Worm (Caenorhabditis elegans) whole organism, early embryonic: ENCODE data around the gene F40G12.7.

Source experiments
- B0310.2 ChIP-seq: sonication (generic microtip); optimal IDR thresholded peaks from 2 replicates; lab custom pipeline; 2016; ENCODE audit warnings: mild to moderate bottlenecking, missing genetic modification characterization, missing compliant biosample characterization
- F13C5.2 ChIP-seq: sonication (generic microtip); optimal IDR thresholded peaks from 2 replicates; lab custom pipeline; 2017; ENCODE audit warnings: mild to moderate bottlenecking, missing genetic modification characterization, inconsistent platforms, missing compliant biosample characterization
- aly-1 ChIP-seq: sonication (generic microtip); optimal IDR thresholded peaks from 2 replicates; lab custom pipeline; 2016; ENCODE audit warnings: missing genetic modification characterization, missing compliant biosample characterization
- ama-1 ChIP-seq: fragments of 150-350 bp; optimal IDR thresholded peaks from 2 replicates; lab custom pipeline; 2014
- ceh-13 ChIP-seq: fragments of 200-800 bp; sonication (Bioruptor generic); optimal IDR thresholded peaks from 2 replicates; lab custom pipeline; 2018; ENCODE audit warnings: mild to moderate bottlenecking, missing genetic modification characterization, missing compliant biosample characterization
- ceh-36 ChIP-seq: sonication (generic microtip); optimal IDR thresholded peaks from 2 replicates; lab custom pipeline; 2016; ENCODE audit warnings: missing genetic modification characterization, inconsistent platforms, missing compliant biosample characterization
- flt-1 ChIP-seq: fragments of 200-800 bp; sonication (Bioruptor generic); IDR thresholded peaks from 2 replicates; pipeline ENCODE4 v1.3.6; 2022; ENCODE audit warnings: missing genetic modification characterization, missing compliant biosample characterization
- hmbx-1 ChIP-seq: sonication (generic microtip); optimal IDR thresholded peaks from 2 replicates; lab custom pipeline; 2016; ENCODE audit warnings: mild to moderate bottlenecking, missing genetic modification characterization, missing compliant biosample characterization
- hmg-4 ChIP-seq: fragments of 200-800 bp; sonication (Bioruptor generic); optimal IDR thresholded peaks from 2 replicates; lab custom pipeline; 2018; ENCODE audit warnings: mild to moderate bottlenecking, missing genetic modification characterization, missing compliant biosample characterization
- pes-1 ChIP-seq: fragments of 200-800 bp; sonication (Bioruptor generic); IDR thresholded peaks from 2 replicates; pipeline ENCODE4 v1.3.6; 2022; ENCODE audit warnings: missing genetic modification reagents, missing genetic modification characterization, missing compliant biosample characterization
- tbx-37 ChIP-seq: fragments of 200-800 bp; sonication (Bioruptor generic); conservative IDR thresholded peaks from 2 replicates; pipeline ENCODE4 v1.3.6; 2022; ENCODE audit warnings: missing genetic modification reagents, missing genetic modification characterization, missing compliant biosample characterization
- tra-4 ChIP-seq: sonication (generic microtip); optimal IDR thresholded peaks from 2 replicates; lab custom pipeline; 2017; ENCODE audit warnings: missing genetic modification characterization, missing compliant biosample characterization

- TF ChIP-seq ama-1 (lab: Kevin White, UChicago): no peak
- no peak for TF ChIP-seq B0310.2
- TF ChIP-seq flt-1: no peak
- no peak for TF ChIP-seq F13C5.2 (tag; lab: Kevin White, UChicago)
- TF ChIP-seq ceh-36 (tag; lab: Kevin White, UChicago): no peak
- no peak for TF ChIP-seq hmbx-1 (tag; lab: Kevin White, UChicago)
- TF ChIP-seq ceh-13 (GFP tag; lab: Kevin White, UChicago): no peak
- no peak for TF ChIP-seq pes-1 (GFP tag; lab: Robert Waterston, UW)
- TF ChIP-seq hmg-4: no peak
- TF ChIP-seq tra-4 (tag; lab: Kevin White, UChicago): no peak
- no peak for TF ChIP-seq tbx-37 (GFP tag; lab: Robert Waterston, UW)
- no peak for TF ChIP-seq aly-1
Observed at ce11 chrV:14235942-14236341, 38.4 kb upstream of the F40G12.7 start, which contains the start of gene ent-3.
